Worm (Caenorhabditis elegans) whole organism, young adult: ENCODE data around the gene R12B2.13.

Source experiments
- B0035.1 ChIP-seq: sonication (generic microtip); optimal IDR thresholded peaks from 2 replicates; lab custom pipeline; 2016; ENCODE audit warnings: missing genetic modification characterization, mild to moderate bottlenecking, missing compliant biosample characterization, missing genotype, missing genetic modification reagents
- F57C9.4 ChIP-seq: sonication (generic microtip); optimal IDR thresholded peaks from 2 replicates; lab custom pipeline; 2017; ENCODE audit warnings: mild to moderate bottlenecking, missing genetic modification characterization, missing compliant biosample characterization
- attf-6 ChIP-seq: fragments of 200-800 bp; sonication (Bioruptor generic); IDR thresholded peaks from 2 replicates; pipeline ENCODE4 v1.3.6; 2022; ENCODE audit warnings: missing genetic modification reagents, missing genetic modification characterization, missing compliant biosample characterization
- ceh-100 ChIP-seq: fragments of 200-800 bp; sonication (Bioruptor generic); IDR thresholded peaks from 2 replicates; pipeline ENCODE4 v1.3.6; 2022; ENCODE audit warnings: missing genetic modification reagents, missing genetic modification characterization, missing compliant biosample characterization
- ceh-40 ChIP-seq: fragments of 200-800 bp; sonication (Bioruptor generic); IDR thresholded peaks from 2 replicates; pipeline ENCODE4 v1.3.6; 2022; ENCODE audit warnings: missing genetic modification characterization, missing compliant biosample characterization
- efl-1 ChIP-seq: fragments of 150-350 bp; optimal IDR thresholded peaks from 2 replicates; lab custom pipeline; 2014; ENCODE audit warnings: missing biosample characterization, missing genetic modification reagents, missing genetic modification characterization
- ets-4 ChIP-seq: fragments of 200-800 bp; sonication (Bioruptor generic); optimal IDR thresholded peaks from 2 replicates; lab custom pipeline; 2018; ENCODE audit warnings: mild to moderate bottlenecking, missing genetic modification characterization, missing compliant biosample characterization
- him-1 ChIP-seq: sonication (generic microtip); optimal IDR thresholded peaks from 2 replicates; lab custom pipeline; 2016; ENCODE audit warnings: missing genotype, missing genetic modification reagents, missing genetic modification characterization, missing compliant biosample characterization
- madf-10 ChIP-seq: sonication (generic microtip); optimal IDR thresholded peaks from 2 replicates; lab custom pipeline; 2016; ENCODE audit warnings: mild to moderate bottlenecking, missing genetic modification characterization, missing compliant biosample characterization
- nfyb-1 ChIP-seq: fragments of 200-800 bp; sonication (Bioruptor generic); IDR thresholded peaks from 2 replicates; pipeline ENCODE4 v1.3.6; 2022; ENCODE audit warnings: missing genetic modification reagents, missing genetic modification characterization, missing compliant biosample characterization
- nhr-90 ChIP-seq: sonication (generic microtip); optimal IDR thresholded peaks from 2 replicates; lab custom pipeline; 2016; ENCODE audit warnings: missing genotype, mild to moderate bottlenecking, missing genetic modification characterization, missing compliant biosample characterization
- snpc-4 ChIP-seq, 5 experiments: fragments of 150-350 bp in 1 of 5; sonication (generic microtip) in 4 of 5; optimal IDR thresholded peaks; 2 replicates each; lab custom pipeline; 2014 to 2018; ENCODE audit warnings: missing genetic modification characterization in 5 of 5, missing biosample characterization in 3 of 5, antibody characterized with exemption in 2 of 5, mild to moderate bottlenecking in 2 of 5, missing compliant biosample characterization in 2 of 5, missing genotype in 2 of 5, moderate library complexity in 2 of 5, missing genetic modification reagents in 1 of 5

DNA sequence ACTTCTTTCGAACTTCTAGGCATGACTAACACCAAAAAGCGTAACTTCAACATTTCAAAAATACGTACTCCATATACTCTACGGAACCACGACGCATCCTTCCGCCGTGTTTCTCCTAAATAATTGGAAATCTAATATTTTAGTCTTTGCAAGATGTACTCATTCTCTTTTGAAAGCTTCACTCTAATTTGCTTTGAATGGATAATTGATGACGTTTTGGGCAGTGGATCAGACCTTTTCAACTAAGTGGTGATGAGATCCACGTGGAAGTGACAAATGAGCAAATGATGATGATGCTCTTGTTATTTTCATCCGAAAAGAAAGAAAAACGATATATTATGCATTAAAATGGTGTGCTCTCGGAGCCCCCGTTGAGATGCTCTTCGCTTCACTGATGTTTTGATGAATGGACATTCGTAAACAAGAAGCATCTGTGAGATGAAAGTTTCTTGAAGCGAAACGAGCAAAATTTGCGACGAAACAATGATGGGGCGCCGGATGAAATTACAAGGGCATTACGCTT, 8.8 kb downstream of the R12B2.13 start:
- no peak for TF ChIP-seq him-1
- TF ChIP-seq ceh-40 (GFP tag; lab: Robert Waterston, UW): no peak
- no peak for TF ChIP-seq nhr-90
- TF ChIP-seq snpc-4 (GFP tag; optimal IDR thresholded peaks at IDR 0.05; lab: Kevin White, UChicago): no peak
- no peak for TF ChIP-seq snpc-4 (tag; optimal IDR thresholded peaks at IDR 0.05; lab: Kevin White, UChicago)
- no peak for TF ChIP-seq ets-4 (GFP tag; lab: Kevin White, UChicago)
- TF ChIP-seq B0035.1 (tag; lab: Kevin White, UChicago): no peak
- no peak for TF ChIP-seq F57C9.4 (tag; lab: Kevin White, UChicago)
- TF ChIP-seq nfyb-1 (GFP tag; lab: Robert Waterston, UW): no peak
- no peak for TF ChIP-seq efl-1 (GFP tag; lab: Kevin White, UChicago)
- TF ChIP-seq ceh-100 (GFP tag; lab: Robert Waterston, UW): no peak
- no peak for TF ChIP-seq attf-6 (GFP tag; lab: Robert Waterston, UW)
- TF ChIP-seq madf-10 (tag; lab: Kevin White, UChicago): no peak
